Worm (Caenorhabditis elegans) whole organism, L4 larva: ENCODE data around the gene srj-25.

Experiments used
- F10B5.3 ChIP-seq: sonication (generic microtip); optimal IDR thresholded peaks from 2 replicates; lab custom pipeline; 2016; ENCODE audit warnings: mild to moderate bottlenecking, missing genetic modification characterization, missing compliant biosample characterization
- R02D3.7 ChIP-seq: fragments of 150-350 bp; sonication (generic microtip); optimal IDR thresholded peaks from 3 replicates; lab custom pipeline; 2014; ENCODE audit warnings: missing biosample characterization, missing genetic modification characterization
- T20F7.1 ChIP-seq: fragments of 200-800 bp; sonication (Bioruptor generic); optimal IDR thresholded peaks from 2 replicates; lab custom pipeline; 2018; ENCODE audit warnings: mild to moderate bottlenecking, missing genetic modification characterization, missing compliant biosample characterization
- Y48G9A.11 ChIP-seq: fragments of 200-800 bp; sonication (Bioruptor generic); IDR thresholded peaks from 2 replicates; pipeline ENCODE4 v1.3.6; 2022; ENCODE audit warnings: missing genetic modification reagents, missing genetic modification characterization, missing compliant biosample characterization
- ZK337.2 ChIP-seq: fragments of 200-800 bp; sonication (Bioruptor generic); IDR thresholded peaks from 2 replicates; pipeline ENCODE4 v1.3.6; 2022; ENCODE audit warnings: missing genetic modification reagents, missing genetic modification characterization, missing compliant biosample characterization
- aha-1 ChIP-seq: fragments of 150-350 bp; peaks from one replicate; lab custom pipeline; 2014; ENCODE audit warnings: missing biosample characterization, missing genetic modification characterization
- arid-1 ChIP-seq: fragments of 200-800 bp; sonication (Bioruptor generic); conservative IDR thresholded peaks from 2 replicates; pipeline ENCODE4 v1.3.6; 2022; ENCODE audit warnings: missing genetic modification reagents, missing genetic modification characterization, missing compliant biosample characterization
- ceh-28 ChIP-seq: fragments of 150-350 bp; optimal IDR thresholded peaks from 2 replicates; lab custom pipeline; 2014; ENCODE audit warnings: missing biosample characterization, missing genetic modification reagents, missing genetic modification characterization
- ceh-32 ChIP-seq: sonication (generic microtip); optimal IDR thresholded peaks from 2 replicates; lab custom pipeline; 2016; ENCODE audit warnings: mild to moderate bottlenecking, missing genetic modification characterization, missing compliant biosample characterization; ENCODE audit not compliant: poor library complexity
- ceh-44 ChIP-seq: fragments of 200-800 bp; sonication (Bioruptor generic); IDR thresholded peaks from 2 replicates; pipeline ENCODE4 v1.3.6; 2022; ENCODE audit warnings: missing genetic modification reagents, missing genetic modification characterization, missing compliant biosample characterization
- ces-1 ChIP-seq: fragments of 150-350 bp; sonication (generic microtip); optimal IDR thresholded peaks from 4 replicates; lab custom pipeline; 2014; ENCODE audit warnings: missing biosample characterization, missing genetic modification reagents, missing genetic modification characterization
- daf-12 ChIP-seq: fragments of 150-350 bp; optimal IDR thresholded peaks from 2 replicates; lab custom pipeline; 2014; ENCODE audit warnings: missing biosample characterization, missing genetic modification reagents, missing genetic modification characterization
- daf-16 ChIP-seq, 3 experiments: sonication (generic microtip); optimal IDR thresholded peaks; 2 replicates each; lab custom pipeline; 2016 to 2017; ENCODE audit warnings: missing genetic modification characterization in 3 of 3, missing genetic modification reagents in 3 of 3, mild to moderate bottlenecking in 2 of 3, missing compliant biosample characterization in 2 of 3, missing biosample characterization in 1 of 3, moderate library complexity in 1 of 3
- daf-19 ChIP-seq: fragments of 200-800 bp; sonication (Bioruptor generic); conservative IDR thresholded peaks from 2 replicates; pipeline ENCODE4 v1.3.6; 2022; ENCODE audit warnings: missing genetic modification characterization, missing compliant biosample characterization
- dmd-8 ChIP-seq: fragments of 200-800 bp; sonication (Bioruptor generic); IDR thresholded peaks from 2 replicates; pipeline ENCODE4 v1.3.6; 2022; ENCODE audit warnings: missing genetic modification characterization, missing compliant biosample characterization
- dpl-1 ChIP-seq: fragments of 150-350 bp; optimal IDR thresholded peaks from 2 replicates; lab custom pipeline; 2014; ENCODE audit warnings: missing biosample characterization, missing genetic modification reagents, missing genetic modification characterization
- dve-1 ChIP-seq: sonication (generic microtip); optimal IDR thresholded peaks from 2 replicates; lab custom pipeline; 2017; ENCODE audit warnings: antibody characterized with exemption, mild to moderate bottlenecking, missing genetic modification characterization, missing compliant biosample characterization; ENCODE audit not compliant: insufficient read depth
- fos-1 ChIP-seq: fragments of 150-350 bp; optimal IDR thresholded peaks from 2 replicates; lab custom pipeline; 2014; ENCODE audit warnings: missing biosample characterization, missing genetic modification characterization
- hif-1 ChIP-seq, 2 experiments: sonication (generic microtip); optimal IDR thresholded peaks; 2 replicates each; lab custom pipeline; 2016 to 2017; ENCODE audit warnings: missing compliant biosample characterization in 2 of 2, missing genetic modification characterization in 2 of 2, missing genetic modification reagents in 2 of 2, missing genotype in 2 of 2, mild to moderate bottlenecking in 1 of 2
- hlh-11 ChIP-seq: fragments of 200-800 bp; sonication (Bioruptor generic); optimal IDR thresholded peaks from 2 replicates; lab custom pipeline; 2018; ENCODE audit warnings: mild to moderate bottlenecking, missing genetic modification characterization, missing compliant biosample characterization
- jun-1 ChIP-seq: fragments of 150-350 bp; optimal IDR thresholded peaks from 2 replicates; lab custom pipeline; 2014; ENCODE audit warnings: missing biosample characterization, missing genetic modification reagents, missing genetic modification characterization
- lim-7 ChIP-seq: fragments of 200-800 bp; sonication (Bioruptor generic); IDR thresholded peaks from 2 replicates; pipeline ENCODE4 v1.3.6; 2022; ENCODE audit warnings: missing genetic modification characterization, missing compliant biosample characterization
- lin-1 ChIP-seq: fragments of 200-800 bp; sonication (Bioruptor generic); IDR thresholded peaks from 2 replicates; pipeline ENCODE4 v1.3.6; 2022; ENCODE audit warnings: missing genetic modification reagents, missing genetic modification characterization, missing compliant biosample characterization
- lin-15B ChIP-seq: fragments of 150-350 bp; sonication (generic microtip); optimal IDR thresholded peaks from 3 replicates; lab custom pipeline; 2014; ENCODE audit warnings: missing biosample characterization, missing genetic modification characterization
- lin-29 ChIP-seq: fragments of 200-800 bp; sonication (Bioruptor generic); IDR thresholded peaks from 2 replicates; pipeline ENCODE4 v1.3.6; 2022; ENCODE audit warnings: missing genetic modification reagents, missing genetic modification characterization, missing compliant biosample characterization
- lin-38 ChIP-seq: fragments of 200-800 bp; sonication (Bioruptor generic); IDR thresholded peaks from 2 replicates; pipeline ENCODE4 v1.3.6; 2022; ENCODE audit warnings: missing genetic modification reagents, missing genetic modification characterization, missing compliant biosample characterization
- lin-39 ChIP-seq: fragments of 150-350 bp; optimal IDR thresholded peaks from 2 replicates; lab custom pipeline; 2014; ENCODE audit warnings: missing biosample characterization, missing genetic modification reagents, missing genetic modification characterization
- lir-3 ChIP-seq: sonication (generic microtip); optimal IDR thresholded peaks from 2 replicates; lab custom pipeline; 2016; ENCODE audit warnings: mild to moderate bottlenecking, missing genetic modification characterization, missing compliant biosample characterization
- lsy-2 ChIP-seq, 2 experiments: fragments of 150-350 bp in 1 of 2; sonication (generic microtip) in 1 of 2; optimal IDR thresholded peaks; 2 replicates each; lab custom pipeline; 2014 to 2017; ENCODE audit warnings: missing biosample characterization in 2 of 2, missing genetic modification characterization in 2 of 2
- mxl-2 ChIP-seq: fragments of 200-800 bp; sonication (Bioruptor generic); conservative IDR thresholded peaks from 2 replicates; pipeline ENCODE4 v1.3.6; 2022; ENCODE audit warnings: missing genetic modification reagents, missing genetic modification characterization, missing compliant biosample characterization
- mxl-3 ChIP-seq: fragments of 200-800 bp; sonication (Bioruptor generic); optimal IDR thresholded peaks from 2 replicates; lab custom pipeline; 2018; ENCODE audit warnings: mild to moderate bottlenecking, missing genetic modification characterization, missing compliant biosample characterization
- nhr-111 ChIP-seq: fragments of 200-800 bp; sonication (Bioruptor generic); optimal IDR thresholded peaks from 2 replicates; lab custom pipeline; 2018; ENCODE audit warnings: mild to moderate bottlenecking, missing genetic modification characterization, missing compliant biosample characterization
- nhr-41 ChIP-seq: fragments of 200-800 bp; sonication (Bioruptor generic); IDR thresholded peaks from 2 replicates; pipeline ENCODE4 v1.3.6; 2022; ENCODE audit warnings: missing genetic modification reagents, missing genetic modification characterization, missing compliant biosample characterization
- nhr-42 ChIP-seq: fragments of 200-800 bp; sonication (Bioruptor generic); IDR thresholded peaks from 2 replicates; pipeline ENCODE4 v1.3.6; 2022; ENCODE audit warnings: missing genetic modification characterization, missing compliant biosample characterization
- nhr-48 ChIP-seq: sonication (generic microtip); optimal IDR thresholded peaks from 2 replicates; lab custom pipeline; 2016; ENCODE audit warnings: mild to moderate bottlenecking, missing genetic modification characterization, missing compliant biosample characterization
- nhr-6 ChIP-seq: fragments of 150-350 bp; optimal IDR thresholded peaks from 2 replicates; lab custom pipeline; 2014; ENCODE audit warnings: missing biosample characterization, missing genetic modification characterization
- nhr-77 ChIP-seq: fragments of 150-350 bp; optimal IDR thresholded peaks from 2 replicates; lab custom pipeline; 2014; ENCODE audit warnings: missing biosample characterization, missing genetic modification characterization
- pqm-1 ChIP-seq: sonication (generic microtip); optimal IDR thresholded peaks from 2 replicates; lab custom pipeline; 2017; ENCODE audit warnings: missing biosample characterization, missing genetic modification characterization
- saeg-2 ChIP-seq: fragments of 200-800 bp; sonication (Bioruptor generic); IDR thresholded peaks from 2 replicates; pipeline ENCODE4 v1.3.6; 2022; ENCODE audit warnings: missing genetic modification reagents, missing genetic modification characterization, missing compliant biosample characterization
- sdz-12 ChIP-seq: fragments of 200-800 bp; sonication (Bioruptor generic); optimal IDR thresholded peaks from 2 replicates; lab custom pipeline; 2018; ENCODE audit warnings: mild to moderate bottlenecking, missing genetic modification characterization, missing compliant biosample characterization
- set-16 ChIP-seq: fragments of 200-800 bp; sonication (Bioruptor generic); IDR thresholded peaks from 2 replicates; pipeline ENCODE4 v1.3.6; 2022; ENCODE audit warnings: missing genetic modification reagents, missing genetic modification characterization, missing compliant biosample characterization
- snpc-1.2 ChIP-seq: fragments of 200-800 bp; sonication (Bioruptor generic); IDR thresholded peaks from 2 replicates; pipeline ENCODE4 v1.3.6; 2022; ENCODE audit warnings: missing genetic modification reagents, missing genetic modification characterization, missing compliant biosample characterization
- snpc-4 ChIP-seq: fragments of 150-350 bp; optimal IDR thresholded peaks from 2 replicates; lab custom pipeline; 2014; ENCODE audit warnings: missing biosample characterization, missing genetic modification characterization
- spr-3 ChIP-seq: fragments of 200-800 bp; sonication (Bioruptor generic); optimal IDR thresholded peaks from 2 replicates; lab custom pipeline; 2018; ENCODE audit warnings: mild to moderate bottlenecking, missing genetic modification characterization, missing compliant biosample characterization
- tra-1 ChIP-seq: fragments of 200-800 bp; sonication (Bioruptor generic); IDR thresholded peaks from 2 replicates; pipeline ENCODE4 v1.3.6; 2022; ENCODE audit warnings: missing genetic modification reagents, missing genetic modification characterization, missing compliant biosample characterization
- unc-130 ChIP-seq: sonication (generic microtip); optimal IDR thresholded peaks from 2 replicates; lab custom pipeline; 2016; ENCODE audit warnings: missing genetic modification reagents, missing genetic modification characterization, missing compliant biosample characterization
- unc-39 ChIP-seq: sonication (generic microtip); optimal IDR thresholded peaks from 2 replicates; lab custom pipeline; 2017; ENCODE audit warnings: missing biosample characterization, missing genetic modification characterization
- unc-62 ChIP-seq, 3 experiments: fragments of 150-350 bp in 1 of 3; sonication (generic microtip); optimal IDR thresholded peaks in 2 of 3; peaks in 1 of 3; 1 replicate in 1 of 3; 2 replicates in 2 of 3; lab custom pipeline; 2014 to 2017; ENCODE audit warnings: missing biosample characterization in 3 of 3, missing genetic modification characterization in 3 of 3, missing genetic modification reagents in 3 of 3, missing genotype in 1 of 3
- vab-7 ChIP-seq: fragments of 200-800 bp; sonication (Bioruptor generic); IDR thresholded peaks from 2 replicates; pipeline ENCODE4 v1.3.6; 2022; ENCODE audit warnings: missing genetic modification reagents, missing genetic modification characterization, missing compliant biosample characterization
- zip-2 ChIP-seq: fragments of 150-350 bp; optimal IDR thresholded peaks from 2 replicates; lab custom pipeline; 2014; ENCODE audit warnings: missing biosample characterization, missing genetic modification characterization
- ztf-11 ChIP-seq: fragments of 150-350 bp; optimal IDR thresholded peaks from 2 replicates; lab custom pipeline; 2014; ENCODE audit warnings: missing biosample characterization, missing genetic modification characterization

The srj-25 gene

ce11 chrV:731330-731729 lies 4.7 kb downstream of the srj-25 start (continued):
- no peak for TF ChIP-seq daf-12 (tag; lab: Kevin White, UChicago)
- no peak for TF ChIP-seq ces-1 (GFP tag; lab: Kevin White, UChicago)
- TF ChIP-seq snpc-4 (tag; lab: Kevin White, UChicago): no peak
- TF ChIP-seq F10B5.3 (tag; lab: Kevin White, UChicago): no peak
- TF ChIP-seq ceh-32: no peak
- TF ChIP-seq sdz-12 (GFP tag; lab: Kevin White, UChicago): peak; percentile 13
- peak; percentile 91 for TF ChIP-seq set-16
- peak; percentile 70 for TF ChIP-seq pqm-1 (tag; lab: Kevin White, UChicago)
- no peak for TF ChIP-seq ceh-44 (GFP tag; lab: Robert Waterston, UW)
- TF ChIP-seq dve-1 (tag; lab: Kevin White, UChicago): peak; percentile 97
- TF ChIP-seq lim-7 (GFP tag; lab: Robert Waterston, UW): no peak
- TF ChIP-seq fos-1 (tag; lab: Kevin White, UChicago): peak; percentile 67
- no peak for TF ChIP-seq arid-1 (GFP tag; lab: Robert Waterston, UW)
- peak; percentile 95 to 96 for TF ChIP-seq daf-16 (GFP tag; optimal IDR thresholded peaks at IDR 0.05; lab: Kevin White, UChicago)
- TF ChIP-seq daf-16 (tag; optimal IDR thresholded peaks at IDR 0.05; lab: Kevin White, UChicago): peak; percentile 99
- peak; percentile 99 for TF ChIP-seq hlh-11
- TF ChIP-seq hif-1 (tag; optimal IDR thresholded peaks at IDR 0.05; lab: Kevin White, UChicago): peak; percentile 63 to 88
- TF ChIP-seq dpl-1 (GFP tag; lab: Kevin White, UChicago): peak; percentile 2
- TF ChIP-seq saeg-2: peak; percentile 79
- TF ChIP-seq R02D3.7: no peak
- peak; percentile 84 for TF ChIP-seq mxl-3 (GFP tag; lab: Kevin White, UChicago)
- TF ChIP-seq ztf-11: no peak
- peak; percentile 9 for TF ChIP-seq spr-3 (GFP tag; lab: Kevin White, UChicago)
- TF ChIP-seq unc-62 (GFP tag; optimal IDR thresholded peaks at IDR 0.05 in 1 of 2; lab: Kevin White, UChicago): peak; percentile 76 to 98
- TF ChIP-seq unc-62 (tag; optimal IDR thresholded peaks at IDR 0.05; lab: Kevin White, UChicago): peak; percentile 8
- no peak for TF ChIP-seq unc-39 (tag; lab: Kevin White, UChicago)
- TF ChIP-seq nhr-111 (GFP tag; lab: Kevin White, UChicago): peak; percentile 12
- TF ChIP-seq nhr-42 (GFP tag; lab: Robert Waterston, UW): peak; percentile 68
- TF ChIP-seq lin-38 (GFP tag; lab: Robert Waterston, UW): peak; percentile 42
- TF ChIP-seq nhr-77 (tag; lab: Kevin White, UChicago): peak; percentile 83
- no peak for TF ChIP-seq lin-15B (tag; lab: Kevin White, UChicago)
- TF ChIP-seq ceh-28 (tag; lab: Kevin White, UChicago): no peak
- no peak for TF ChIP-seq ZK337.2 (GFP tag; lab: Robert Waterston, UW)
- TF ChIP-seq snpc-1.2 (GFP tag; lab: Robert Waterston, UW): no peak
- TF ChIP-seq dmd-8 (GFP tag; lab: Robert Waterston, UW): no peak
- TF ChIP-seq vab-7: no peak
- TF ChIP-seq lir-3 (tag; lab: Kevin White, UChicago): no peak
- TF ChIP-seq lsy-2 (tag; optimal IDR thresholded peaks at IDR 0.05; lab: Kevin White, UChicago): peak; percentile 71 to 78
- TF ChIP-seq jun-1: peak; percentile 64
- peak; percentile 78 for TF ChIP-seq nhr-6 (tag; lab: Kevin White, UChicago)
- peak; percentile 97 for TF ChIP-seq aha-1
- peak; percentile 37 for TF ChIP-seq zip-2
- no peak for TF ChIP-seq daf-19
- TF ChIP-seq nhr-41 (GFP tag; lab: Robert Waterston, UW): no peak; the same call in 1 of the 2 replicates
- peak; percentile 92 for TF ChIP-seq nhr-48
- TF ChIP-seq lin-39 (tag; lab: Kevin White, UChicago): no peak
- TF ChIP-seq lin-29 (GFP tag; lab: Robert Waterston, UW): no peak
- TF ChIP-seq lin-1 (GFP tag; lab: Robert Waterston, UW): peak; percentile 80
- no peak for TF ChIP-seq Y48G9A.11 (GFP tag; lab: Robert Waterston, UW)
- TF ChIP-seq T20F7.1 (GFP tag; lab: Kevin White, UChicago): peak; percentile 62
- TF ChIP-seq unc-130: no peak
- TF ChIP-seq tra-1 (GFP tag; lab: Robert Waterston, UW): peak; percentile 94
- TF ChIP-seq mxl-2 (GFP tag; lab: Robert Waterston, UW): peak; percentile 73
